Worm (Caenorhabditis elegans) whole organism, mixed stage, embryonic: ENCODE measurements around the gene srlf-32.

Source experiments
- drap-1 ChIP-seq: fragments of 200-800 bp; sonication (Bioruptor generic); optimal IDR thresholded peaks from 3 replicates; lab custom pipeline; 2018; ENCODE audit warnings: mild to moderate bottlenecking, missing genetic modification characterization, missing compliant biosample characterization
- nhr-237 ChIP-seq: fragments of 150-350 bp; optimal IDR thresholded peaks from 2 replicates; lab custom pipeline; 2014; ENCODE audit warnings: missing biosample characterization, missing genetic modification characterization
- nhr-28 ChIP-seq: fragments of 150-350 bp; optimal IDR thresholded peaks from 2 replicates; lab custom pipeline; 2014; ENCODE audit warnings: missing biosample characterization, missing genetic modification characterization
- snpc-4 ChIP-seq: fragments of 150-350 bp; optimal IDR thresholded peaks from 2 replicates; lab custom pipeline; 2014; ENCODE audit warnings: missing biosample characterization, missing genetic modification characterization

ce11 chrIV:11877674-11878073 is 48.2 kb upstream of the srlf-32 start, which contains the start of gene pph-2:
- TF ChIP-seq nhr-28 (tag; lab: Kevin White, UChicago) (no peak), drap-1 (GFP tag; lab: Kevin White, UChicago) (no peak), nhr-237 (no peak), snpc-4 (tag; lab: Kevin White, UChicago) (no peak)
